Fruit fly (Drosophila melanogaster): ENCODE data around the gene Nhe2.

Nhe2 gene

dm6 chr2L:21107651-21108489, 3.5 kb downstream of the Nhe2 start (continued):
- TF ChIP-seq kah (GFP tag; optimal IDR thresholded peaks at IDR 0.05) (no peak), CG2199 (GFP tag; IDR thresholded peaks at IDR 0.05) (0 out of 3 replicates have a peak, but pooled peaks have one; percentile 16), BEAF-32 (GFP tag; optimal IDR thresholded peaks at IDR 0.05) (peak; percentile 43), CG8765 (GFP tag; IDR thresholded peaks at IDR 0.05) (no peak), CoRest (tag; optimal IDR thresholded peaks at IDR 0.05) (no peak), Hey (tag; optimal IDR thresholded peaks at IDR 0.05) (no peak), CG12155 (GFP tag; optimal IDR thresholded peaks at IDR 0.05) (peak; percentile 5), Fer3 (tag; optimal IDR thresholded peaks at IDR 0.05) (no peak), Antp (GFP tag; optimal IDR thresholded peaks at IDR 0.05) (no peak), E2f2 (GFP tag; IDR thresholded peaks at IDR 0.05) (peak; percentile 19; the same call in 1 of the 2 replicates), eyg (GFP tag; optimal IDR thresholded peaks at IDR 0.05) (no peak), sens (GFP tag) (peak; percentile 84), Ets65A (GFP tag) (peak; percentile 33), CG1832 (GFP tag; optimal IDR thresholded peaks at IDR 0.05) (no peak), hkb (optimal IDR thresholded peaks at IDR 0.05) (no peak), hkb (GFP tag; IDR thresholded peaks at IDR 0.05) (peak; percentile 26; the same call in 1 of the 2 replicates), Xbp1 (GFP tag; optimal IDR thresholded peaks at IDR 0.05) (peak; percentile 8), CG11695 (GFP tag; IDR thresholded peaks at IDR 0.05) (no peak), disco-r (GFP tag; optimal IDR thresholded peaks at IDR 0.05) (no peak), CG3065 (GFP tag; optimal IDR thresholded peaks at IDR 0.05) (no peak), Atf6 (GFP tag; IDR thresholded peaks at IDR 0.05) (no peak), CrebB (tag; optimal IDR thresholded peaks at IDR 0.05) (no peak), eve (GFP tag; optimal IDR thresholded peaks at IDR 0.05) (no peak), Dip3 (GFP tag; optimal IDR thresholded peaks at IDR 0.05) (no peak), CG7745 (tag; optimal IDR thresholded peaks at IDR 0.05) (no peak), tna (GFP tag; IDR thresholded peaks at IDR 0.05; ENCODE audit: partially characterized antibody) (peak; percentile 31; the same call in 1 of the 2 replicates), zen2 (GFP tag; IDR thresholded peaks at IDR 0.05; ENCODE audit: partially characterized antibody) (no peak), sd (tag; optimal IDR thresholded peaks at IDR 0.05) (no peak), Tbp (GFP tag; optimal IDR thresholded peaks at IDR 0.05) (no peak), CG14050 (GFP tag; IDR thresholded peaks at IDR 0.05) (no peak), Hr51 (GFP tag; optimal IDR thresholded peaks at IDR 0.05) (peak in 1 of 2 experiments; percentile 32), Eip74EF (GFP tag; optimal IDR thresholded peaks at IDR 0.05) (no peak), CG8924 (tag; optimal IDR thresholded peaks at IDR 0.05) (no peak), CG1792 (GFP tag; optimal IDR thresholded peaks at IDR 0.05) (no peak), bbx (GFP tag; IDR thresholded peaks at IDR 0.05; ENCODE audit: partially characterized antibody) (0 out of 2 replicates have a peak, but pooled peaks have one; percentile 22), cato (GFP tag; optimal IDR thresholded peaks at IDR 0.05; ENCODE audit: borderline replicate concordance) (no peak), Ada2b (GFP tag; IDR thresholded peaks at IDR 0.05) (no peak), Doc2 (GFP tag; IDR thresholded peaks at IDR 0.05) (no peak), Asciz (GFP tag; optimal IDR thresholded peaks at IDR 0.05) (peak; percentile 5), CG30431 (GFP tag; optimal IDR thresholded peaks at IDR 0.05) (no peak), CG10274 (GFP tag; optimal IDR thresholded peaks at IDR 0.05) (no peak), gt (GFP tag; IDR thresholded peaks at IDR 0.05) (no peak), lilli (GFP tag; optimal IDR thresholded peaks at IDR 0.05) (no peak), MESR4 (GFP tag; optimal IDR thresholded peaks at IDR 0.05) (no peak), CG15514 (GFP tag; optimal IDR thresholded peaks at IDR 0.05) (peak; percentile 17), cwo (GFP tag; optimal IDR thresholded peaks at IDR 0.05) (peak; percentile 51), Dp (GFP tag; optimal IDR thresholded peaks at IDR 0.05) (peak; percentile 3), Oaz (GFP tag; IDR thresholded peaks at IDR 0.05) (no peak), CG11398 (GFP tag; optimal IDR thresholded peaks at IDR 0.05) (no peak)

Measured in whole organism, embryonic.